Fruit fly (Drosophila melanogaster) whole organism, adult: Measurements from ENCODE around the gene CG31952.

Experiments
- CG12768 ChIP-seq: fragments of 200-800 bp; sonication (Bioruptor generic); optimal IDR thresholded peaks from 2 replicates; lab custom pipeline; 2017; ENCODE audit warnings: missing biosample characterization, missing genetic modification characterization, mild to moderate bottlenecking, moderate library complexity, missing genetic modification reagents
- CG33017 ChIP-seq: fragments of 200-800 bp; sonication (Bioruptor generic); optimal IDR thresholded peaks from 2 replicates; lab custom pipeline; 2018; ENCODE audit warnings: missing biosample characterization, mild to moderate bottlenecking, missing genetic modification characterization, moderate library complexity
- CG5204 ChIP-seq: fragments of 200-800 bp; sonication (Bioruptor generic); optimal IDR thresholded peaks from 2 replicates; lab custom pipeline; 2016; ENCODE audit warnings: missing biosample characterization, missing genetic modification characterization
- CG7045 ChIP-seq: fragments of 200-800 bp; sonication (Bioruptor generic); optimal IDR thresholded peaks from 2 replicates; lab custom pipeline; 2017; ENCODE audit warnings: missing biosample characterization, mild to moderate bottlenecking, missing genetic modification characterization
- CG7101 ChIP-seq: fragments of 200-800 bp; sonication (Bioruptor generic); optimal IDR thresholded peaks from 2 replicates; lab custom pipeline; 2018; ENCODE audit warnings: missing biosample characterization, mild to moderate bottlenecking, missing genetic modification characterization, moderate library complexity
- Crg-1 ChIP-seq: fragments of 200-800 bp; sonication (Bioruptor generic); optimal IDR thresholded peaks from 2 replicates; lab custom pipeline; 2016; ENCODE audit warnings: missing biosample characterization, missing genetic modification characterization
- Hr96 ChIP-seq: fragments of 200-800 bp; sonication (Bioruptor generic); optimal IDR thresholded peaks from 2 replicates; lab custom pipeline; 2016; ENCODE audit warnings: missing biosample characterization, missing genetic modification characterization
- Mnt ChIP-seq: fragments of 200-800 bp; sonication (Bioruptor generic); optimal IDR thresholded peaks from 2 replicates; lab custom pipeline; 2016; ENCODE audit warnings: missing biosample characterization, mild to moderate bottlenecking, missing genetic modification characterization
- cnc ChIP-seq, 2 experiments: fragments of >200 bp; optimal IDR thresholded peaks; 2 replicates each; lab custom pipeline; 2017
- kay ChIP-seq: fragments of 200-800 bp; sonication (Bioruptor generic); peaks from one replicate; lab custom pipeline; 2016; ENCODE audit warnings: missing biosample characterization, missing genetic modification characterization, borderline replicate concordance
- ovo ChIP-seq: fragments of 200-800 bp; sonication (Bioruptor generic); optimal IDR thresholded peaks from 2 replicates; lab custom pipeline; 2016; ENCODE audit warnings: missing biosample characterization, missing genetic modification characterization
- pad ChIP-seq: fragments of 200-800 bp; sonication (Bioruptor generic); optimal IDR thresholded peaks from 3 replicates; lab custom pipeline; 2017; ENCODE audit warnings: missing biosample characterization, missing genetic modification characterization, mild to moderate bottlenecking, moderate library complexity, missing genetic modification reagents
- tj ChIP-seq: fragments of 200-800 bp; sonication (Bioruptor generic); optimal IDR thresholded peaks from 3 replicates; lab custom pipeline; 2017; ENCODE audit warnings: missing biosample characterization, mild to moderate bottlenecking, missing genetic modification characterization, moderate library complexity
- toe ChIP-seq: fragments of 200-800 bp; sonication (Bioruptor generic); optimal IDR thresholded peaks from 2 replicates; lab custom pipeline; 2016; ENCODE audit warnings: missing biosample characterization, missing genetic modification characterization

dm6 chr2L:3371340-3371739 is 45.2 kb upstream of the CG31952 start:
- TF ChIP-seq CG7101 (tag; lab: Kevin White, UChicago) (no peak), Mnt (GFP tag; lab: Kevin White, UChicago) (peak; percentile 48), CG5204 (no peak), ovo (GFP tag; lab: Kevin White, UChicago) (no peak), tj (GFP tag; lab: Kevin White, UChicago) (peak; percentile 45), kay (no peak), CG7045 (peak; percentile 11), Hr96 (GFP tag; lab: Kevin White, UChicago) (no peak), toe (no peak), Crg-1 (GFP tag; lab: Kevin White, UChicago) (no peak), CG33017 (peak; percentile 24), pad (GFP tag; lab: Kevin White, UChicago) (no peak), cnc (optimal IDR thresholded peaks at IDR 0.05; lab: Kevin White, UChicago) (no peak), CG12768 (GFP tag; lab: Kevin White, UChicago) (peak; percentile 35)
